Fruit fly (Drosophila melanogaster): ENCODE results near the gene CG10208.

dm6 chr3R:23747446-23747845 is 26.5 kb downstream of the CG10208 start:
- no peak for TF ChIP-seq CG10669 (GFP tag; optimal IDR thresholded peaks at IDR 0.05)
- TF ChIP-seq Sox15 (GFP tag; optimal IDR thresholded peaks at IDR 0.05): no peak
- TF ChIP-seq CG7368 (GFP tag; optimal IDR thresholded peaks at IDR 0.05): no peak
- TF ChIP-seq CG6276 (GFP tag; optimal IDR thresholded peaks at IDR 0.05): no peak
- no peak for TF ChIP-seq CG1621 (tag; optimal IDR thresholded peaks at IDR 0.05)
- TF ChIP-seq CG3032 (tag; optimal IDR thresholded peaks at IDR 0.05): no peak
- TF ChIP-seq CG16779 (tag; optimal IDR thresholded peaks at IDR 0.05): no peak
- no peak for TF ChIP-seq pdm3 (GFP tag; optimal IDR thresholded peaks at IDR 0.05)
- TF ChIP-seq eg (GFP tag; IDR thresholded peaks at IDR 0.05): no peak
- no peak for TF ChIP-seq CG10631 (GFP tag; optimal IDR thresholded peaks at IDR 0.05)
- TF ChIP-seq Lpt (GFP tag; optimal IDR thresholded peaks at IDR 0.05): no peak
- TF ChIP-seq Hr39 (GFP tag; optimal IDR thresholded peaks at IDR 0.05): no peak
- no peak for TF ChIP-seq Gug (GFP tag; IDR thresholded peaks at IDR 0.05)
- no peak for TF ChIP-seq Blimp-1 (GFP tag; optimal IDR thresholded peaks at IDR 0.05)

All from whole organism, prepupa.